Fruit fly (Drosophila melanogaster) whole organism, embryonic: ENCODE data around the gene CG34300.

Experiments
- BEAF-32 ChIP-seq: fragments of 200-800 bp; sonication (Bioruptor generic); optimal IDR thresholded peaks from 3 replicates; lab custom pipeline; 2017; ENCODE audit warnings: missing biosample characterization, missing genetic modification characterization, mild to moderate bottlenecking, moderate library complexity, missing genetic modification reagents
- Bdp1 ChIP-seq: fragments of 200-800 bp; sonication (Bioruptor generic); optimal IDR thresholded peaks from 3 replicates; lab custom pipeline; 2016; ENCODE audit warnings: missing biosample characterization, missing genetic modification characterization
- CG11723 ChIP-seq: fragments of 200-800 bp; sonication (Bioruptor generic); optimal IDR thresholded peaks from 2 replicates; lab custom pipeline; 2017; ENCODE audit warnings: missing biosample characterization, mild to moderate bottlenecking, missing genetic modification characterization
- CG1233 ChIP-seq: fragments of 200-800 bp; sonication (Bioruptor generic); optimal IDR thresholded peaks from 4 replicates; lab custom pipeline; 2018; ENCODE audit warnings: missing biosample characterization, mild to moderate bottlenecking, missing genetic modification characterization
- CG13894 ChIP-seq: fragments of 200-800 bp; sonication (Bioruptor generic); optimal IDR thresholded peaks from 3 replicates; lab custom pipeline; 2018; ENCODE audit warnings: missing biosample characterization, mild to moderate bottlenecking, missing genetic modification characterization, moderate library complexity
- CG15696 ChIP-seq: fragments of 200-800 bp; sonication (Bioruptor generic); optimal IDR thresholded peaks from 2 replicates; lab custom pipeline; 2019; ENCODE audit warnings: missing biosample characterization, mild to moderate bottlenecking, missing genetic modification characterization, moderate library complexity
- CG17568 ChIP-seq: fragments of 200-800 bp; sonication (Bioruptor generic); optimal IDR thresholded peaks from 2 replicates; lab custom pipeline; 2018; ENCODE audit warnings: missing biosample characterization, mild to moderate bottlenecking, missing genetic modification characterization, moderate library complexity
- CG1832 ChIP-seq: fragments of 200-800 bp; sonication (Bioruptor generic); optimal IDR thresholded peaks from 2 replicates; lab custom pipeline; 2017; ENCODE audit warnings: missing biosample characterization, mild to moderate bottlenecking, missing genetic modification characterization, inconsistent platforms
- CG2120 ChIP-seq: fragments of 200-800 bp; sonication (Bioruptor generic); optimal IDR thresholded peaks from 3 replicates; lab custom pipeline; 2016; ENCODE audit warnings: missing biosample characterization, missing genetic modification characterization
- CG31388 ChIP-seq: fragments of 200-800 bp; sonication (Bioruptor generic); optimal IDR thresholded peaks from 2 replicates; lab custom pipeline; 2016; ENCODE audit warnings: missing biosample characterization, missing genetic modification characterization
- CG32767 ChIP-seq: fragments of 200-800 bp; sonication (Bioruptor generic); IDR thresholded peaks from 2 replicates; pipeline ENCODE4 v1.3.6; 2022; ENCODE audit warnings: missing biosample characterization, missing genetic modification characterization
- CG34224 ChIP-seq: fragments of 200-800 bp; sonication (Bioruptor generic); IDR thresholded peaks from 3 replicates; pipeline ENCODE4 v1.3.6; 2022; ENCODE audit warnings: missing biosample characterization, missing genetic modification characterization; ENCODE audit not compliant: partially characterized antibody
- CG34376 ChIP-seq: fragments of 200-800 bp; sonication (Bioruptor generic); optimal IDR thresholded peaks from 2 replicates; lab custom pipeline; 2018; ENCODE audit warnings: missing biosample characterization, mild to moderate bottlenecking, missing genetic modification characterization
- CG42726 ChIP-seq: fragments of 200-800 bp; sonication (Bioruptor generic); IDR thresholded peaks from 2 replicates; pipeline ENCODE4 v1.3.6; 2022; ENCODE audit warnings: missing biosample characterization, missing genetic modification characterization; ENCODE audit not compliant: partially characterized antibody
- CG4404 ChIP-seq: fragments of 200-800 bp; sonication (Bioruptor generic); IDR thresholded peaks from 2 replicates; pipeline ENCODE4 v1.3.6; 2022; ENCODE audit warnings: missing biosample characterization, missing genetic modification characterization
- CG4820 ChIP-seq: fragments of 200-800 bp; sonication (Bioruptor generic); optimal IDR thresholded peaks from 3 replicates; lab custom pipeline; 2016; ENCODE audit warnings: missing biosample characterization, missing genetic modification characterization
- CG4854 ChIP-seq: fragments of 200-800 bp; sonication (Bioruptor generic); optimal IDR thresholded peaks from 2 replicates; lab custom pipeline; 2016; ENCODE audit warnings: missing biosample characterization, missing genetic modification characterization, inconsistent platforms
- CG9932 ChIP-seq: fragments of 200-800 bp; sonication (Bioruptor generic); IDR thresholded peaks from 2 replicates; pipeline ENCODE4 v1.3.6; 2022; ENCODE audit warnings: missing biosample characterization, missing genetic modification characterization
- Chrac-16 ChIP-seq: fragments of 200-800 bp; sonication (Bioruptor generic); optimal IDR thresholded peaks from 3 replicates; lab custom pipeline; 2016; ENCODE audit warnings: missing biosample characterization, missing genetic modification characterization
- CkIIα-i1 ChIP-seq: fragments of 200-800 bp; sonication (Bioruptor generic); IDR thresholded peaks from 2 replicates; pipeline ENCODE4 v1.3.6; 2022; ENCODE audit warnings: missing biosample characterization, missing genetic modification characterization
- D19B ChIP-seq: fragments of 200-800 bp; sonication (Bioruptor generic); optimal IDR thresholded peaks from 2 replicates; lab custom pipeline; 2017; ENCODE audit warnings: missing biosample characterization, mild to moderate bottlenecking, missing genetic modification characterization
- Eip74EF ChIP-seq, 2 experiments: fragments of 200-800 bp in 1 of 2; fragments of >200 bp in 1 of 2; sonication (Bioruptor generic) in 1 of 2; optimal IDR thresholded peaks; 2 replicates each; lab custom pipeline; 2017 to 2019; ENCODE audit warnings: missing biosample characterization in 2 of 2, missing genetic modification characterization in 2 of 2, mild to moderate bottlenecking in 1 of 2, moderate library complexity in 1 of 2
- H15 ChIP-seq: fragments of 200-800 bp; sonication (Bioruptor generic); IDR thresholded peaks from 3 replicates; pipeline ENCODE4 v1.3.6; 2022; ENCODE audit warnings: missing biosample characterization, missing genetic modification characterization
- Hmr ChIP-seq: fragments of 200-800 bp; sonication (Bioruptor generic); optimal IDR thresholded peaks from 3 replicates; lab custom pipeline; 2017; ENCODE audit warnings: mild to moderate bottlenecking, missing biosample characterization, missing genetic modification reagents, missing genetic modification characterization
- Hr78 ChIP-seq, 2 experiments: fragments of 200-800 bp in 1 of 2; fragments of >200 bp in 1 of 2; sonication (Bioruptor generic) in 1 of 2; optimal IDR thresholded peaks; 2 replicates each; lab custom pipeline; 2017 to 2019; ENCODE audit warnings: missing biosample characterization in 2 of 2, missing genetic modification characterization in 2 of 2, mild to moderate bottlenecking in 1 of 2, moderate library complexity in 1 of 2
- Med ChIP-seq: fragments of 200-800 bp; sonication (Bioruptor generic); peaks from one replicate; lab custom pipeline; 2016; ENCODE audit warnings: missing biosample characterization, missing genetic modification characterization, mild to moderate bottlenecking, inconsistent platforms, moderate library complexity
- Myb ChIP-seq: fragments of 200-800 bp; sonication (Bioruptor generic); optimal IDR thresholded peaks from 2 replicates; lab custom pipeline; 2016; ENCODE audit warnings: missing biosample characterization, missing genetic modification characterization
- NC2β ChIP-seq: fragments of 200-800 bp; sonication (Bioruptor generic); optimal IDR thresholded peaks from 2 replicates; lab custom pipeline; 2016; ENCODE audit warnings: missing biosample characterization, missing genetic modification characterization
- Trl ChIP-seq, 3 experiments: fragments of >200 bp in 2 of 3; fragments of 200-800 bp in 1 of 3; sonication (Bioruptor generic) in 1 of 3; optimal IDR thresholded peaks; 2 replicates in 1 of 3; 3 replicates in 2 of 3; lab custom pipeline; 2016 to 2017; ENCODE audit warnings: missing biosample characterization in 1 of 3, missing genetic modification characterization in 1 of 3
- aop ChIP-seq: fragments of 200-800 bp; sonication (Bioruptor generic); IDR thresholded peaks from 2 replicates; pipeline ENCODE4 v1.3.6; 2022; ENCODE audit warnings: missing biosample characterization, missing genetic modification characterization
- ara ChIP-seq: fragments of 200-800 bp; sonication (Bioruptor generic); IDR thresholded peaks from 2 replicates; pipeline ENCODE4 v1.3.6; 2022; ENCODE audit warnings: missing biosample characterization, missing genetic modification characterization
- bigmax ChIP-seq: fragments of 200-800 bp; sonication (Bioruptor generic); optimal IDR thresholded peaks from 2 replicates; lab custom pipeline; 2018; ENCODE audit warnings: missing biosample characterization, mild to moderate bottlenecking, missing genetic modification characterization
- chinmo ChIP-seq: fragments of 200-800 bp; sonication (Bioruptor generic); IDR thresholded peaks from 4 replicates; pipeline ENCODE4 v1.3.6; 2022; ENCODE audit warnings: missing biosample characterization, missing genetic modification characterization; ENCODE audit not compliant: partially characterized antibody
- corto ChIP-seq: fragments of 200-800 bp; sonication (Bioruptor generic); optimal IDR thresholded peaks from 2 replicates; lab custom pipeline; 2016; ENCODE audit warnings: missing biosample characterization, mild to moderate bottlenecking, missing genetic modification characterization, moderate library complexity
- danr ChIP-seq: fragments of 200-800 bp; sonication (Bioruptor generic); IDR thresholded peaks from 2 replicates; pipeline ENCODE4 v1.3.6; 2022; ENCODE audit warnings: missing biosample characterization, missing genetic modification characterization
- en ChIP-seq: fragments of 200-800 bp; sonication (Bioruptor generic); optimal IDR thresholded peaks from 2 replicates; lab custom pipeline; 2016; ENCODE audit warnings: missing biosample characterization, missing genetic modification characterization
- ftz-f1 ChIP-seq: fragments of 200-800 bp; sonication (Bioruptor generic); optimal IDR thresholded peaks from 2 replicates; lab custom pipeline; 2016; ENCODE audit warnings: missing biosample characterization, missing genetic modification characterization
- gcm ChIP-seq: fragments of 200-800 bp; sonication (Bioruptor generic); optimal IDR thresholded peaks from 2 replicates; lab custom pipeline; 2019; ENCODE audit warnings: missing biosample characterization, mild to moderate bottlenecking, missing genetic modification characterization, moderate library complexity
- gsb-n ChIP-seq: fragments of 200-800 bp; sonication (Bioruptor generic); optimal IDR thresholded peaks from 3 replicates; lab custom pipeline; 2018; ENCODE audit warnings: missing biosample characterization, mild to moderate bottlenecking, missing genetic modification characterization
- lbe ChIP-seq: fragments of 200-800 bp; sonication (Bioruptor generic); optimal IDR thresholded peaks from 2 replicates; lab custom pipeline; 2016; ENCODE audit warnings: missing biosample characterization, mild to moderate bottlenecking, missing genetic modification characterization
- lilli ChIP-seq: fragments of 200-800 bp; sonication (Bioruptor generic); optimal IDR thresholded peaks from 3 replicates; lab custom pipeline; 2016; ENCODE audit warnings: missing biosample characterization, missing genetic modification characterization
- schlank ChIP-seq: fragments of 200-800 bp; sonication (Bioruptor generic); optimal IDR thresholded peaks from 2 replicates; lab custom pipeline; 2018; ENCODE audit warnings: missing biosample characterization, mild to moderate bottlenecking, missing genetic modification characterization
- shn ChIP-seq: fragments of 200-800 bp; sonication (Bioruptor generic); optimal IDR thresholded peaks from 3 replicates; lab custom pipeline; 2016; ENCODE audit warnings: missing biosample characterization, missing genetic modification characterization
- sqz ChIP-seq: fragments of 200-800 bp; sonication (Bioruptor generic); optimal IDR thresholded peaks from 3 replicates; lab custom pipeline; 2018; ENCODE audit warnings: missing biosample characterization, mild to moderate bottlenecking, missing genetic modification characterization
- sr ChIP-seq: fragments of 200-800 bp; sonication (Bioruptor generic); IDR thresholded peaks from 3 replicates; pipeline ENCODE4 v1.3.6; 2022; ENCODE audit warnings: missing biosample characterization, missing genetic modification characterization
- vvl ChIP-seq: fragments of 200-800 bp; sonication (Bioruptor generic); IDR thresholded peaks from 2 replicates; pipeline ENCODE4 v1.3.6; 2022; ENCODE audit warnings: missing biosample characterization, missing genetic modification characterization

Gene CG34300

dm6 chr3R:30283037-30283590, 23.3 kb downstream of the CG34300 start:
- TF ChIP-seq gcm (GFP tag; lab: Kevin White, UChicago) (peak; percentile 24), shn (GFP tag; lab: Kevin White, UChicago) (no peak), BEAF-32 (GFP tag; lab: Kevin White, UChicago) (no peak), CG31388 (GFP tag; lab: Kevin White, UChicago) (no peak), CG11723 (no peak), CG4404 (GFP tag; lab: Robert Waterston, UW) (no peak), CG13894 (tag; lab: Kevin White, UChicago) (peak; percentile 67), ara (no peak), CkIIα-i1 (GFP tag; lab: Robert Waterston, UW) (no peak), CG17568 (GFP tag; lab: Kevin White, UChicago) (no peak), H15 (GFP tag; lab: Robert Waterston, UW) (no peak), CG4820 (GFP tag; lab: Kevin White, UChicago) (no peak), CG1233 (no peak), CG9932 (peak; percentile 27; the same call in 1 of the 2 replicates), sr (GFP tag; lab: Robert Waterston, UW) (0 out of 3 replicates have a peak, but pooled peaks have one; percentile 19), CG15696 (no peak), Hr78 (GFP tag; optimal IDR thresholded peaks at IDR 0.05; lab: Kevin White, UChicago) (peak in 1 of 2 experiments; percentile 71), Med (GFP tag; lab: Kevin White, UChicago) (peak; percentile 20), CG34376 (no peak), gsb-n (tag; lab: Kevin White, UChicago) (no peak), en (no peak), NC2β (no peak), CG2120 (GFP tag; lab: Kevin White, UChicago) (peak; percentile 2), vvl (GFP tag; lab: Robert Waterston, UW) (peak; percentile 47; the same call in 1 of the 2 replicates), bigmax (GFP tag; lab: Kevin White, UChicago) (peak; percentile 75), lbe (no peak), aop (no peak), lilli (GFP tag; lab: Kevin White, UChicago) (peak; percentile 1), Hmr (GFP tag; lab: Kevin White, UChicago) (no peak)

- TF ChIP-seq CG2120 (GFP tag; lab: Kevin White, UChicago) (no peak), D19B (GFP tag; lab: Kevin White, UChicago) (peak; percentile 43), CG34224 (GFP tag; lab: Robert Waterston, UW) (no peak), CG1832 (GFP tag; lab: Kevin White, UChicago) (peak; percentile 36)
Observed at dm6 chr3R:30282478-30282877, 24.0 kb downstream of the CG34300 start.

- TF ChIP-seq CG32767 (peak; percentile 51; the same call in 1 of the 2 replicates), schlank (tag; lab: Kevin White, UChicago) (no peak), Chrac-16 (GFP tag; lab: Kevin White, UChicago) (no peak), ftz-f1 (GFP tag; lab: Kevin White, UChicago) (peak; percentile 43), CG42726 (no peak), chinmo (GFP tag; lab: Robert Waterston, UW) (0 out of 4 replicates have a peak, but pooled peaks have one; percentile 17), corto (GFP tag; lab: Kevin White, UChicago) (peak; percentile 72), sqz (peak; percentile 43), Eip74EF (GFP tag; optimal IDR thresholded peaks at IDR 0.05; lab: Kevin White, UChicago) (peak in 1 of 2 experiments; percentile 1), Trl (optimal IDR thresholded peaks at IDR 0.05; lab: Kevin White, UChicago) (peak; percentile 12 to 65), Trl (GFP tag; optimal IDR thresholded peaks at IDR 0.05; lab: Kevin White, UChicago) (no peak), danr (no peak), Med (GFP tag; lab: Kevin White, UChicago) (peak; percentile 28), Myb (peak; percentile 7), Bdp1 (GFP tag; lab: Kevin White, UChicago) (no peak), CG4854 (GFP tag; lab: Kevin White, UChicago) (no peak)
Observed at dm6 chr3R:30281345-30282133, 24.9 kb downstream of the CG34300 start.
